Fruit fly (Drosophila melanogaster) whole organism, embryonic: Measurements from ENCODE around the gene Hpr1.

Experiments used
- Aef1 ChIP-seq: fragments of 200-800 bp; sonication (Bioruptor generic); IDR thresholded peaks from 3 replicates; pipeline ENCODE4 v1.3.6; 2022; ENCODE audit warnings: missing biosample characterization, missing genetic modification characterization
- Atf-2 ChIP-seq: fragments of 200-800 bp; sonication (Bioruptor generic); optimal IDR thresholded peaks from 2 replicates; lab custom pipeline; 2016; ENCODE audit warnings: missing biosample characterization, missing genetic modification characterization
- Bgb ChIP-seq: fragments of 200-800 bp; sonication (Bioruptor generic); IDR thresholded peaks from 2 replicates; pipeline ENCODE4 v1.3.6; 2022; ENCODE audit warnings: missing biosample characterization, missing genetic modification characterization; ENCODE audit not compliant: partially characterized antibody
- CG10979 ChIP-seq: fragments of 200-800 bp; sonication (Bioruptor generic); optimal IDR thresholded peaks from 2 replicates; lab custom pipeline; 2018; ENCODE audit warnings: missing biosample characterization, mild to moderate bottlenecking, missing genetic modification characterization, moderate library complexity
- CG12659 ChIP-seq: fragments of 200-800 bp; sonication (Bioruptor generic); optimal IDR thresholded peaks from 3 replicates; lab custom pipeline; 2017; ENCODE audit warnings: mild to moderate bottlenecking, missing biosample characterization, missing genetic modification reagents, missing genetic modification characterization
- CG15479 ChIP-seq: fragments of 200-800 bp; sonication (Bioruptor generic); optimal IDR thresholded peaks from 3 replicates; lab custom pipeline; 2019; ENCODE audit warnings: missing biosample characterization, mild to moderate bottlenecking, missing genetic modification characterization, moderate library complexity
- CG15696 ChIP-seq: fragments of 200-800 bp; sonication (Bioruptor generic); optimal IDR thresholded peaks from 2 replicates; lab custom pipeline; 2019; ENCODE audit warnings: missing biosample characterization, mild to moderate bottlenecking, missing genetic modification characterization, moderate library complexity
- CG16815 ChIP-seq: fragments of 200-800 bp; sonication (Bioruptor generic); optimal IDR thresholded peaks from 3 replicates; lab custom pipeline; 2017; ENCODE audit warnings: missing biosample characterization, mild to moderate bottlenecking, missing genetic modification characterization
- CG17359 ChIP-seq: fragments of 200-800 bp; sonication (Bioruptor generic); optimal IDR thresholded peaks from 3 replicates; lab custom pipeline; 2018; ENCODE audit warnings: missing biosample characterization, mild to moderate bottlenecking, missing genetic modification characterization, moderate library complexity
- CG1792 ChIP-seq: fragments of 200-800 bp; sonication (Bioruptor generic); optimal IDR thresholded peaks from 2 replicates; lab custom pipeline; 2016; ENCODE audit warnings: missing biosample characterization, missing genetic modification characterization
- CG18599 ChIP-seq: fragments of 200-800 bp; sonication (Bioruptor generic); optimal IDR thresholded peaks from 3 replicates; lab custom pipeline; 2017; ENCODE audit warnings: missing biosample characterization, missing genetic modification characterization, mild to moderate bottlenecking, moderate library complexity, missing genetic modification reagents
- CG2129 ChIP-seq: fragments of 200-800 bp; sonication (Bioruptor generic); IDR thresholded peaks from 2 replicates; pipeline ENCODE4 v1.3.6; 2022; ENCODE audit warnings: missing biosample characterization, missing genetic modification characterization; ENCODE audit not compliant: partially characterized antibody
- CG2875 ChIP-seq: fragments of 200-800 bp; sonication (Bioruptor generic); optimal IDR thresholded peaks from 2 replicates; lab custom pipeline; 2017; ENCODE audit warnings: missing biosample characterization, mild to moderate bottlenecking, missing genetic modification characterization, missing genetic modification reagents
- CG32532 ChIP-seq: fragments of 200-800 bp; sonication (Bioruptor generic); IDR thresholded peaks from 2 replicates; pipeline ENCODE4 v1.3.6; 2022; ENCODE audit warnings: missing biosample characterization, missing genetic modification characterization
- CG3281 ChIP-seq: fragments of 200-800 bp; sonication (Bioruptor generic); optimal IDR thresholded peaks from 3 replicates; lab custom pipeline; 2017; ENCODE audit warnings: missing biosample characterization, mild to moderate bottlenecking, missing genetic modification characterization
- CG34224 ChIP-seq: fragments of 200-800 bp; sonication (Bioruptor generic); IDR thresholded peaks from 3 replicates; pipeline ENCODE4 v1.3.6; 2022; ENCODE audit warnings: missing biosample characterization, missing genetic modification characterization; ENCODE audit not compliant: partially characterized antibody
- CG42726 ChIP-seq: fragments of 200-800 bp; sonication (Bioruptor generic); IDR thresholded peaks from 2 replicates; pipeline ENCODE4 v1.3.6; 2022; ENCODE audit warnings: missing biosample characterization, missing genetic modification characterization; ENCODE audit not compliant: partially characterized antibody
- CG6854 ChIP-seq: fragments of 200-800 bp; sonication (Bioruptor generic); optimal IDR thresholded peaks from 3 replicates; lab custom pipeline; 2017; ENCODE audit warnings: missing biosample characterization, mild to moderate bottlenecking, missing genetic modification characterization
- CG9797 ChIP-seq: fragments of 200-800 bp; sonication (Bioruptor generic); optimal IDR thresholded peaks from 3 replicates; lab custom pipeline; 2018; ENCODE audit warnings: missing biosample characterization, mild to moderate bottlenecking, missing genetic modification characterization
- Chrac-16 ChIP-seq: fragments of 200-800 bp; sonication (Bioruptor generic); optimal IDR thresholded peaks from 3 replicates; lab custom pipeline; 2016; ENCODE audit warnings: missing biosample characterization, missing genetic modification characterization
- CkIIα-i1 ChIP-seq: fragments of 200-800 bp; sonication (Bioruptor generic); IDR thresholded peaks from 2 replicates; pipeline ENCODE4 v1.3.6; 2022; ENCODE audit warnings: missing biosample characterization, missing genetic modification characterization
- Dad ChIP-seq: fragments of 200-800 bp; sonication (Bioruptor generic); optimal IDR thresholded peaks from 3 replicates; lab custom pipeline; 2016; ENCODE audit warnings: missing biosample characterization, missing genetic modification characterization
- Ets97D ChIP-seq: fragments of 200-800 bp; sonication (Bioruptor generic); optimal IDR thresholded peaks from 3 replicates; lab custom pipeline; 2016; ENCODE audit warnings: missing biosample characterization, missing genetic modification characterization
- HLH3B ChIP-seq: fragments of 200-800 bp; sonication (Bioruptor generic); IDR thresholded peaks from 2 replicates; pipeline ENCODE4 v1.3.6; 2022; ENCODE audit warnings: missing biosample characterization, missing genetic modification characterization
- HmgD ChIP-seq: fragments of 200-800 bp; sonication (Bioruptor generic); optimal IDR thresholded peaks from 3 replicates; lab custom pipeline; 2016; ENCODE audit warnings: missing biosample characterization, missing genetic modification characterization
- HmgZ ChIP-seq: fragments of 200-800 bp; sonication (Bioruptor generic); optimal IDR thresholded peaks from 2 replicates; lab custom pipeline; 2018; ENCODE audit warnings: missing biosample characterization, mild to moderate bottlenecking, missing genetic modification characterization
- Hr39 ChIP-seq: fragments of >200 bp; optimal IDR thresholded peaks from 2 replicates; lab custom pipeline; 2017
- Hr51 ChIP-seq, 2 experiments: fragments of 200-800 bp; sonication (Bioruptor generic); optimal IDR thresholded peaks; 2 replicates in 1 of 2; 3 replicates in 1 of 2; lab custom pipeline; 2016 to 2018; ENCODE audit warnings: missing biosample characterization in 2 of 2, missing genetic modification characterization in 2 of 2, mild to moderate bottlenecking in 1 of 2, moderate library complexity in 1 of 2
- Hsf ChIP-seq: fragments of 200-800 bp; sonication (Bioruptor generic); optimal IDR thresholded peaks from 3 replicates; lab custom pipeline; 2016; ENCODE audit warnings: missing biosample characterization, missing genetic modification characterization
- Jarid2 ChIP-seq: fragments of 200-800 bp; sonication (Bioruptor generic); optimal IDR thresholded peaks from 3 replicates; lab custom pipeline; 2017; ENCODE audit warnings: mild to moderate bottlenecking, missing biosample characterization, missing genetic modification reagents, missing genetic modification characterization
- Lim3 ChIP-seq: fragments of 200-800 bp; sonication (Bioruptor generic); IDR thresholded peaks from 2 replicates; pipeline ENCODE4 v1.3.6; 2022; ENCODE audit warnings: missing biosample characterization, missing genetic modification characterization
- MTF-1 ChIP-seq: fragments of 200-800 bp; sonication (Bioruptor generic); optimal IDR thresholded peaks from 2 replicates; lab custom pipeline; 2018; ENCODE audit warnings: missing biosample characterization, mild to moderate bottlenecking, missing genetic modification characterization, borderline replicate concordance
- Oaz ChIP-seq: fragments of 200-800 bp; sonication (Bioruptor generic); IDR thresholded peaks from 2 replicates; pipeline ENCODE4 v1.3.6; 2022; ENCODE audit warnings: missing biosample characterization, missing genetic modification characterization
- TFAM ChIP-seq: fragments of 200-800 bp; sonication (Bioruptor generic); optimal IDR thresholded peaks from 2 replicates; lab custom pipeline; 2017; ENCODE audit warnings: missing biosample characterization, missing genetic modification characterization, inconsistent platforms
- aop ChIP-seq: fragments of 200-800 bp; sonication (Bioruptor generic); IDR thresholded peaks from 2 replicates; pipeline ENCODE4 v1.3.6; 2022; ENCODE audit warnings: missing biosample characterization, missing genetic modification characterization
- ci ChIP-seq: fragments of 200-800 bp; sonication (Bioruptor generic); IDR thresholded peaks from 3 replicates; pipeline ENCODE4 v1.3.6; 2022; ENCODE audit warnings: missing biosample characterization, missing genetic modification characterization
- cwo ChIP-seq: fragments of 200-800 bp; sonication (Bioruptor generic); optimal IDR thresholded peaks from 3 replicates; lab custom pipeline; 2017; ENCODE audit warnings: missing biosample characterization, missing genetic modification characterization, mild to moderate bottlenecking, moderate library complexity, missing genetic modification reagents
- dmrt99B ChIP-seq: fragments of 200-800 bp; sonication (Bioruptor generic); optimal IDR thresholded peaks from 2 replicates; lab custom pipeline; 2018; ENCODE audit warnings: missing biosample characterization, mild to moderate bottlenecking, missing genetic modification characterization, moderate library complexity
- gce ChIP-seq: fragments of 200-800 bp; sonication (Bioruptor generic); IDR thresholded peaks from 3 replicates; pipeline ENCODE4 v1.3.6; 2022; ENCODE audit warnings: missing biosample characterization, missing genetic modification characterization
- gfzf ChIP-seq: fragments of 200-800 bp; sonication (Bioruptor generic); optimal IDR thresholded peaks from 2 replicates; lab custom pipeline; 2016; ENCODE audit warnings: missing biosample characterization, mild to moderate bottlenecking, missing genetic modification characterization, moderate library complexity
- ham ChIP-seq: fragments of 200-800 bp; sonication (Bioruptor generic); IDR thresholded peaks from 2 replicates; pipeline ENCODE4 v1.3.6; 2022; ENCODE audit warnings: missing biosample characterization, missing genetic modification characterization
- her ChIP-seq: fragments of 200-800 bp; sonication (Bioruptor generic); optimal IDR thresholded peaks from 2 replicates; lab custom pipeline; 2016; ENCODE audit warnings: missing biosample characterization, missing genetic modification characterization
- lab ChIP-seq: fragments of 200-800 bp; sonication (Bioruptor generic); optimal IDR thresholded peaks from 3 replicates; lab custom pipeline; 2017; ENCODE audit warnings: missing biosample characterization, missing genetic modification characterization, mild to moderate bottlenecking, moderate library complexity, missing genetic modification reagents
- pb ChIP-seq: fragments of 200-800 bp; sonication (Bioruptor generic); optimal IDR thresholded peaks from 3 replicates; lab custom pipeline; 2016; ENCODE audit warnings: missing biosample characterization, missing genetic modification characterization
- sob ChIP-seq: fragments of 200-800 bp; sonication (Bioruptor generic); IDR thresholded peaks from 2 replicates; pipeline ENCODE4 v1.3.6; 2022; ENCODE audit warnings: missing biosample characterization, missing genetic modification characterization
- ssp ChIP-seq: fragments of 200-800 bp; sonication (Bioruptor generic); IDR thresholded peaks from 2 replicates; pipeline ENCODE4 v1.3.6; 2022; ENCODE audit warnings: missing biosample characterization, missing genetic modification characterization
- unc-4 ChIP-seq: fragments of 200-800 bp; sonication (Bioruptor generic); IDR thresholded peaks from 2 replicates; pipeline ENCODE4 v1.3.6; 2022; ENCODE audit warnings: missing biosample characterization, missing genetic modification characterization; ENCODE audit not compliant: partially characterized antibody
- vfl ChIP-seq: fragments of 200-800 bp; sonication (Bioruptor generic); optimal IDR thresholded peaks from 2 replicates; lab custom pipeline; 2016; ENCODE audit warnings: missing biosample characterization, missing genetic modification characterization
- wor ChIP-seq: fragments of 200-800 bp; sonication (Bioruptor generic); IDR thresholded peaks from 2 replicates; pipeline ENCODE4 v1.3.6; 2022; ENCODE audit warnings: missing biosample characterization, missing genetic modification characterization
- z ChIP-seq: fragments of 200-800 bp; sonication (Bioruptor generic); IDR thresholded peaks from 3 replicates; pipeline ENCODE4 v1.3.6; 2022; ENCODE audit warnings: missing biosample characterization, missing genetic modification characterization

The Hpr1 gene

dm6 chr3R:5861218-5861902, 40.1 kb upstream of the Hpr1 start (continued):
- TF ChIP-seq lab, result peak; percentile 38
- no peak for TF ChIP-seq Jarid2
- TF ChIP-seq sob, result peak; percentile 23; the same call in 1 of the 2 replicates
- TF ChIP-seq Bgb (GFP tag; lab: Robert Waterston, UW), result no peak
- no peak for TF ChIP-seq CG15479 (GFP tag; lab: Kevin White, UChicago)
- peak; percentile 52 for TF ChIP-seq CG16815 (GFP tag; lab: Kevin White, UChicago)
- peak; percentile 3 for TF ChIP-seq CG6854 (GFP tag; lab: Kevin White, UChicago)
- TF ChIP-seq HmgZ (tag; lab: Kevin White, UChicago), result no peak
- TF ChIP-seq HmgD (GFP tag; lab: Kevin White, UChicago), result no peak
- peak; percentile 17 for TF ChIP-seq CG17359 (tag; lab: Kevin White, UChicago)
- TF ChIP-seq CkIIα-i1, result no peak
- TF ChIP-seq Hr39 (lab: Kevin White, UChicago), result no peak
- peak; percentile 23 for TF ChIP-seq CG1792 (GFP tag; lab: Kevin White, UChicago)
- peak; percentile 21 for TF ChIP-seq Atf-2 (GFP tag; lab: Kevin White, UChicago)
- no peak for TF ChIP-seq unc-4 (GFP tag; lab: Robert Waterston, UW)
- no peak for TF ChIP-seq wor (GFP tag; lab: Robert Waterston, UW)
- TF ChIP-seq CG34224 (GFP tag; lab: Robert Waterston, UW), result no peak
- peak; percentile 22 for TF ChIP-seq Hsf (GFP tag; lab: Kevin White, UChicago)
- TF ChIP-seq CG15696 (tag; lab: Kevin White, UChicago), result no peak
- no peak for TF ChIP-seq MTF-1 (GFP tag; lab: Kevin White, UChicago)
- TF ChIP-seq HLH3B (GFP tag; lab: Robert Waterston, UW), result no peak
- TF ChIP-seq Hr51 (GFP tag; optimal IDR thresholded peaks at IDR 0.05; lab: Kevin White, UChicago), result no peak
- peak; percentile 41; the same call in 2 of the 3 replicates for TF ChIP-seq Aef1 (GFP tag; lab: Robert Waterston, UW)
- no peak for TF ChIP-seq TFAM (GFP tag; lab: Kevin White, UChicago)
- TF ChIP-seq aop (GFP tag; lab: Robert Waterston, UW), result no peak
- no peak for TF ChIP-seq Lim3 (GFP tag; lab: Robert Waterston, UW)
- TF ChIP-seq vfl (GFP tag; lab: Kevin White, UChicago), result peak; percentile 2
- TF ChIP-seq ci, result no peak
- no peak for TF ChIP-seq gce (GFP tag; lab: Robert Waterston, UW)
- TF ChIP-seq gfzf (GFP tag; lab: Kevin White, UChicago), result no peak
- TF ChIP-seq CG10979, result no peak
- no peak for TF ChIP-seq Chrac-16 (GFP tag; lab: Kevin White, UChicago)
- TF ChIP-seq CG42726 (GFP tag; lab: Robert Waterston, UW), result no peak
- TF ChIP-seq ham (GFP tag; lab: Robert Waterston, UW), result no peak
- peak; percentile 5 for TF ChIP-seq cwo (GFP tag; lab: Kevin White, UChicago)
- peak; percentile 71 for TF ChIP-seq CG32532 (GFP tag; lab: Robert Waterston, UW)
- TF ChIP-seq Oaz (GFP tag; lab: Robert Waterston, UW), result no peak
- no peak for TF ChIP-seq dmrt99B (tag; lab: Kevin White, UChicago)
- TF ChIP-seq CG18599 (GFP tag; lab: Kevin White, UChicago), result peak; percentile 56
- no peak for TF ChIP-seq her (GFP tag; lab: Kevin White, UChicago)
- no peak for TF ChIP-seq CG2875 (GFP tag; lab: Kevin White, UChicago)
- no peak for TF ChIP-seq CG9797 (GFP tag; lab: Kevin White, UChicago)
- TF ChIP-seq z (GFP tag; lab: Robert Waterston, UW), result no peak
- TF ChIP-seq pb (GFP tag; lab: Kevin White, UChicago), result no peak
- TF ChIP-seq Ets97D (GFP tag; lab: Kevin White, UChicago), result no peak
- TF ChIP-seq CG2129 (GFP tag; lab: Robert Waterston, UW), result no peak
- no peak for TF ChIP-seq ssp (GFP tag; lab: Robert Waterston, UW)
- TF ChIP-seq Dad, result peak; percentile 7
- TF ChIP-seq CG3281, result peak; percentile 67
- TF ChIP-seq CG12659, result peak; percentile 37
